Worm (Caenorhabditis elegans) whole organism, midembryonic: ENCODE results near the gene fbxb-96.
A peak's percentile ranks its signal among the peaks of the same experiment; 100 is the strongest.
"Not testable (repeated sequence)": the region's sequence is repeated elsewhere in the genome, so short reads cannot be mapped to it uniquely, and the experiment has no call there.

Experiments used
- T22C8.4 ChIP-seq: fragments of 200-800 bp; sonication (Bioruptor generic); IDR thresholded peaks from 2 replicates; pipeline ENCODE4 v1.3.6; 2022; ENCODE audit warnings: missing genetic modification characterization, missing compliant biosample characterization
- cog-1 ChIP-seq: sonication (generic microtip); optimal IDR thresholded peaks from 2 replicates; lab custom pipeline; 2016; ENCODE audit warnings: missing genetic modification characterization, missing compliant biosample characterization
- flt-1 ChIP-seq: fragments of 200-800 bp; sonication (Bioruptor generic); IDR thresholded peaks from 2 replicates; pipeline ENCODE4 v1.3.6; 2022; ENCODE audit warnings: missing genetic modification characterization, missing compliant biosample characterization
- klf-2 ChIP-seq: fragments of 200-800 bp; sonication (Bioruptor generic); conservative IDR thresholded peaks from 2 replicates; pipeline ENCODE4 v1.3.6; 2022; ENCODE audit warnings: missing genetic modification reagents, missing genetic modification characterization, missing compliant biosample characterization
- med-1 ChIP-seq: sonication (generic microtip); optimal IDR thresholded peaks from 2 replicates; lab custom pipeline; 2017; ENCODE audit warnings: missing genetic modification characterization, mild to moderate bottlenecking, missing compliant biosample characterization, antibody characterized with exemption, missing genetic modification reagents; ENCODE audit not compliant: insufficient read depth
- ref-1 ChIP-seq: fragments of 200-800 bp; sonication (Bioruptor generic); conservative IDR thresholded peaks from 2 replicates; pipeline ENCODE4 v1.3.6; 2022; ENCODE audit warnings: missing genetic modification reagents, missing genetic modification characterization, missing compliant biosample characterization
- tab-1 ChIP-seq: fragments of 200-800 bp; sonication (Bioruptor generic); IDR thresholded peaks from 2 replicates; pipeline ENCODE4 v1.3.6; 2022; ENCODE audit warnings: missing genetic modification characterization, missing compliant biosample characterization
- ztf-23 ChIP-seq: fragments of 200-800 bp; sonication (Bioruptor generic); IDR thresholded peaks from 2 replicates; pipeline ENCODE4 v1.3.6; 2022; ENCODE audit warnings: missing genetic modification reagents, missing genetic modification characterization, missing compliant biosample characterization
- ztf-29 ChIP-seq: fragments of 200-800 bp; sonication (Bioruptor generic); IDR thresholded peaks from 2 replicates; pipeline ENCODE4 v1.3.6; 2022; ENCODE audit warnings: missing genetic modification reagents, missing genetic modification characterization, missing compliant biosample characterization

The fbxb-96 gene

DNA sequence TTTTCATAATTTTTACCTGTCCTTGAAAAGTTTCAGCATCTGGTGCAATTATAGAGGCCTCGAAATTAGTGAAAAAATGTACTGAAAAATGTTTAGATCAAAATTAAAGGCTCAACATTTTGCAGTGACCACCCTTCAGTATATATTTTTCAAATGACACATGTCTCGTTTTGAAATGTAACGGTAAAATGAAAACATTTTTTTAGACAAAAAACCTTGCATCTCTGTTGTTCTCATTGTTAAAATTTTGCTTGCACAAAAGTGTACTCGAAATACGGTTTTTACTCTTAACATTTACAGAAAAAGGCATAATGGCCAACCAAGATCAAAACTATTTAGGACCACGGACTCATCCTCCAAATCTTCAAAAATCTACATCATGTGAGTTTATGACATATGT is 25.9 kb downstream of the fbxb-96 start, which contains the start of gene math-41:
Gene math-41, plus strand, starts transcription at position 301 of the 400 bp plus-strand sequence.
- TF ChIP-seq med-1 (GFP tag; lab: Kevin White, UChicago); ztf-29 (GFP tag; lab: Robert Waterston, UW); T22C8.4: not testable (repeated sequence)

DNA sequence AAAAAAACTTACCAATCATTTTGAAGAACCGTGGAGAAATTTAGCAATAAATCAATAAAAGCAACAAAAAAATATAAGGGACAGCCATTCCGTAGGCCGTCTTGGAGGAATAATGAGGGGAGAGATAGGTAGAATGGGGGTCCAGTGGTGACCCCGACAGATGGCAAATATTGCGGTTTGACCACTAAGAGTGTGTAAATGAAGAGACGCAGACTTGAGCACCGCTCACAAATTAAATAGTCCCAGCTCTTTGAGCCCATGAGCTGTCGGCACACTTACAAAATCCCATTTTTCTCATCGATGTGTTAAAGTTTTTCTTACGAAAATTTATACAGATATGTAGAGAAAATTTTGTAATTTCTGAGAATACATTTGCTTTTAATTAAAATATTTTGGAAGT is 29.4 kb downstream of the fbxb-96 start, which contains the start of gene fbxa-3:
Gene fbxa-3, minus strand, starts transcription at position 101 of the 400 bp plus-strand sequence.
- TF ChIP-seq ztf-29 (GFP tag; lab: Robert Waterston, UW) (no peak), cog-1 (tag; lab: Kevin White, UChicago) (no peak)

DNA sequence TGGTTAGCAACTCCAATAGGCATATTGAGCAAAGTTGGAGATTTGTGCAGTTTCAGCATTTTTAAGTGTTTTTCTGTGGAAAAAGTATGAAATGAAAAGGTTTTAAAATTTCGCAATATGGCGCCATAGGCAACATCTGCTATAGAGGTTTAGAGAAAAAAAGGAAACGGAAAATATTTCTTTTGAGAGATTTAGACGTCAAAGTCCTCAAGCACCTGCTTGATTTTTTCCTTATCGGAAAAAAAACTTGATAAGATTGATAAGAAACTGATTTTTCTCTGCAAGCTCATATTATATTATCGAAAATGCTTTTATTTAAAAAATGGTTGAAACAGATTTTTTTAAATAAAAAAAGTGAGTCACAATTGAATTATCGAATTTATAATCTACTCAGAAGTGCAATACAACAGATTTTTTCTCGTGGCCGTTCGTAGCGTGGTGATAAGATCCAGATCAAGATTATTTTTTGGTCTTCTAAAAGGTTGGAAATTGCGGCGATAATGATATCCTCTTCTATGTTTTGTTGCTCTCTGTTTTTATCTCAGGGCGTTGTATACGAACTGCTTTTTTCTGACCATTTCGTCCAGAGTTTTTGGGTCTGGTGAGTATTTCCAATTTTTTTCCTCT is 30.1 kb downstream of the fbxb-96 start, which contains the start of gene fbxc-19:
Gene fbxc-19, plus strand, starts transcription at position 536 of the 627 bp plus-strand sequence.
- no peak for TF ChIP-seq med-1 (GFP tag; lab: Kevin White, UChicago)
- TF ChIP-seq flt-1 (GFP tag; lab: Robert Waterston, UW), result peak; percentile 51; the same call in 1 of the 2 replicates

ce11 chrII:1818300-1818699 is 31.9 kb downstream of the fbxb-96 start, which contains the start of gene fbxb-10:
Gene fbxb-10 (minus strand): TSS chrII:1818400.
- TF ChIP-seq ref-1 (no peak), cog-1 (tag; lab: Kevin White, UChicago) (no peak), tab-1 (GFP tag; lab: Robert Waterston, UW) (no peak), T22C8.4 (no peak), ztf-29 (GFP tag; lab: Robert Waterston, UW) (no peak), flt-1 (GFP tag; lab: Robert Waterston, UW) (no peak), ztf-23 (GFP tag; lab: Robert Waterston, UW) (no peak), klf-2 (GFP tag; lab: Robert Waterston, UW) (no peak), med-1 (GFP tag; lab: Kevin White, UChicago) (no peak)

- TF ChIP-seq ref-1 (no peak), klf-2 (GFP tag; lab: Robert Waterston, UW) (no peak), ztf-23 (GFP tag; lab: Robert Waterston, UW) (no peak)
Measured at ce11 chrII:1816053-1816452, 34.1 kb downstream of the fbxb-96 start.

DNA sequence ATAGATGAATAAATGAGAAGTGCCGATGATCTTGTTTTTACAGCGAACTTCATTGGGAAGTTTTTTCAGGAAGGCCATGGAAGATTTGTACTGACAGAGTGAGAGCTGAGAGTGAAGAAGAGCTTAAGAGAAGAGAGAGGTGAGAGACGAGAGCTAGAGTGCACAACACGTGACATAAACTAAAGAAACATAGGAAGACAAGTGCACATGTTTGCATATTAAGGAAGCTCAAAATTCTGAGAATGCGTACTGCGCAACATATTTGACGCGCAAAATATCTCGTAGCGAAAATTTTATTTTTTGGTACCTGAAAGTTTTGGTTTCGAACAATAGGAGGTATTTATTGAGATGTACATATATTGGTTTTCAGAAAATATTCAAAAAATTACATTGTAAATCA is 42.0 kb downstream of the fbxb-96 start, which contains the start of gene C08F1.8:
Gene C08F1.8, minus strand, starts transcription at position 101 of the 400 bp plus-strand sequence.
- TF ChIP-seq flt-1 (GFP tag; lab: Robert Waterston, UW) (no peak), klf-2 (GFP tag; lab: Robert Waterston, UW) (no peak), cog-1 (tag; lab: Kevin White, UChicago) (no peak), tab-1 (GFP tag; lab: Robert Waterston, UW) (no peak), ztf-29 (GFP tag; lab: Robert Waterston, UW) (no peak), med-1 (GFP tag; lab: Kevin White, UChicago) (no peak), ztf-23 (GFP tag; lab: Robert Waterston, UW) (no peak), T22C8.4 (no peak), ref-1 (no peak)

ce11 chrII:1806358-1806757 is 43.8 kb downstream of the fbxb-96 start, which contains the start of gene C08F1.12:
Gene C08F1.12 (minus strand): TSS chrII:1806458.
- TF ChIP-seq ref-1 (no peak), ztf-23 (GFP tag; lab: Robert Waterston, UW) (no peak), med-1 (GFP tag; lab: Kevin White, UChicago) (no peak)
